ENCODE assay signal across 1 fruit fly cellular context in genomic region chrX:11135840-11136586, dm6.
TF ChIP-seq lines count a peak whose summit lies in the region.

No protein-coding gene starts in this region.

TF ChIP-seq in whole organism, embryonic, 481 proteins besides CTCF, POLR2A, EP300 and RAD21 (continued from another document):
- TF ChIP-seq CG4820 (GFP tag; optimal IDR thresholded peaks at IDR 0.05; lab: Kevin White, UChicago) = no peak
- peak; percentile 38 for TF ChIP-seq nmo (GFP tag; optimal IDR thresholded peaks at IDR 0.05; lab: Kevin White, UChicago)
- TF ChIP-seq CG13894 (tag; optimal IDR thresholded peaks at IDR 0.05; lab: Kevin White, UChicago) = no peak
- TF ChIP-seq CG3838 (GFP tag; optimal IDR thresholded peaks at IDR 0.05; lab: Kevin White, UChicago) = no peak
- TF ChIP-seq CG8924 (tag; optimal IDR thresholded peaks at IDR 0.05; lab: Kevin White, UChicago) = no peak
- peak; percentile 23 for TF ChIP-seq jumu (GFP tag; optimal IDR thresholded peaks at IDR 0.05; lab: Kevin White, UChicago)
- no peak for TF ChIP-seq Oli (tag; optimal IDR thresholded peaks at IDR 0.05; lab: Kevin White, UChicago)
- TF ChIP-seq sens (GFP tag; lab: Kevin White, UChicago) = peak; percentile 66
- no peak for TF ChIP-seq chif (GFP tag; optimal IDR thresholded peaks at IDR 0.05; lab: Kevin White, UChicago)
- TF ChIP-seq Myb (GFP tag; optimal IDR thresholded peaks at IDR 0.05; lab: Kevin White, UChicago) = peak; percentile 73
- peak in 1 of 2 experiments; percentile 54 for TF ChIP-seq Dfd (GFP tag; optimal IDR thresholded peaks at IDR 0.05; lab: Kevin White, UChicago)
- TF ChIP-seq CG8290 (GFP tag; optimal IDR thresholded peaks at IDR 0.05; lab: Kevin White, UChicago) = peak; percentile 16
- no peak for TF ChIP-seq CG8290 (tag; optimal IDR thresholded peaks at IDR 0.05; lab: Kevin White, UChicago)
- TF ChIP-seq Mad (GFP tag; optimal IDR thresholded peaks at IDR 0.05; lab: Kevin White, UChicago) = no peak
- TF ChIP-seq sqz (GFP tag; optimal IDR thresholded peaks at IDR 0.05; lab: Kevin White, UChicago) = peak; percentile 92
- peak; percentile 3 for TF ChIP-seq CG30020 (tag; optimal IDR thresholded peaks at IDR 0.05; lab: Kevin White, UChicago)
- TF ChIP-seq corto (GFP tag; optimal IDR thresholded peaks at IDR 0.05; lab: Kevin White, UChicago) = no peak
- no peak for TF ChIP-seq CG12769 (tag; optimal IDR thresholded peaks at IDR 0.05; lab: Kevin White, UChicago)
- TF ChIP-seq CG31365 (tag; optimal IDR thresholded peaks at IDR 0.05; lab: Kevin White, UChicago) = peak; percentile 93
- no peak for TF ChIP-seq CG13296 (GFP tag; optimal IDR thresholded peaks at IDR 0.05; lab: Kevin White, UChicago)
TF ChIP-seq in whole organism, embryonic: peak in this region for 23.
